Fruit fly (Drosophila melanogaster): Measurements from ENCODE around the gene Polr2C.

dm6 chr2L:13837579-13837978 lies 4.4 kb downstream of the Polr2C start:
- TF ChIP-seq HLH3B (GFP tag; IDR thresholded peaks at IDR 0.05): no peak
- TF ChIP-seq dati (GFP tag; IDR thresholded peaks at IDR 0.05): no peak
- no peak for TF ChIP-seq CG6854 (GFP tag; optimal IDR thresholded peaks at IDR 0.05)

Data from whole organism, embryonic.